Worm (Caenorhabditis elegans) whole organism, L4/young adult: ENCODE measurements around the gene srlf-22.
"Not testable (repeated sequence)": the region's sequence is repeated elsewhere in the genome, so short reads cannot be mapped to it uniquely, and the experiment has no call there.

Experiments
- W03F9.2 ChIP-seq: fragments of 150-350 bp; optimal IDR thresholded peaks from 2 replicates; lab custom pipeline; 2014; ENCODE audit warnings: missing biosample characterization, missing genetic modification characterization
- dao-5 ChIP-seq: sonication (generic microtip); optimal IDR thresholded peaks from 2 replicates; lab custom pipeline; 2016; ENCODE audit warnings: missing genotype, missing genetic modification characterization, moderate library complexity, missing compliant biosample characterization
- him-1 ChIP-seq: sonication (generic microtip); optimal IDR thresholded peaks from 2 replicates; lab custom pipeline; 2016; ENCODE audit warnings: missing genotype, missing genetic modification reagents, missing genetic modification characterization, missing compliant biosample characterization

srlf-22 gene

DNA sequence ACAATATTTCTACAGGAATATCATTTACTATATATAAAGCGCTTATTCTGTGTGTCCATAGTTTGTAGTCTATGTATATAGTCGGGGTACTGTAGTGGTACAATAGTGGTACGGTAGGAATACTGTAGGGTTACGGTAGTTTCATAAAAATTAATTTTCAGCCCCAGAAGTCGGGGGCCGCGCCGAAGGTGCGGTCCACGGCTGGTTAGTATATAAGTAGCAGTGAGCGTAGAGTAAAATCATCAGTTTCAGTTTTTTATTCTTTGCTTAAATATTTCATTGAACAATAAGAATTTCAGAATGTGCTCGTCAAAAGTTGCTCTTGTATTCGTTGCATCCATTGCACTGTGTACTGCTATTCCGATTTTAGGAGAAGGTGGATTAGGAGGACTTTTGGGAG is at the start of gene srlf-22:
Gene srlf-22, plus strand, starts transcription at position 301 of the 400 bp plus-strand sequence.
- TF ChIP-seq W03F9.2 (tag; lab: Kevin White, UChicago); him-1; dao-5 (tag; lab: Kevin White, UChicago): not testable (repeated sequence)

DNA sequence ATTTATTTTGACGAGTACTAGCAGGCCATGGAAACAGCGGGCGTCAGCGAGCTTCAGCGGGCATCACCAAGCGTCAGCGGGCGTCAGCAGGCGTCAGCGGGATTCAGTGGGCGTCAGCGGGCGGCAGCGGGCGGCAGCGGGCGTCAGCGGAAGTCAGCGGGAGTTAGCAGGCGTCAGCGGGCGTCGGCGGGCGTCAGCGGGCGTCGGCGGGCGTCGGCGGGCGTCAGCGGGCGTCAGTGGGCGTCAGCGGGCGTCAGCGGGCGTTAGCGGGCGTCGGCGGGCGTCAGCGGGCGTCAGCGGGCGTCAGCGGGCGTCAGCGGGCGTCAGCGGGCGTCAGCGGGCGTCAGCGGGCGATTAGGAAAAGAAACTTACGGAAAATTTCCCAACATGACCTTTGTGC is 48.3 kb upstream of the srlf-22 start:
- TF ChIP-seq dao-5 (tag; lab: Kevin White, UChicago) (no peak), him-1 (no peak), W03F9.2 (tag; lab: Kevin White, UChicago) (no peak)

DNA sequence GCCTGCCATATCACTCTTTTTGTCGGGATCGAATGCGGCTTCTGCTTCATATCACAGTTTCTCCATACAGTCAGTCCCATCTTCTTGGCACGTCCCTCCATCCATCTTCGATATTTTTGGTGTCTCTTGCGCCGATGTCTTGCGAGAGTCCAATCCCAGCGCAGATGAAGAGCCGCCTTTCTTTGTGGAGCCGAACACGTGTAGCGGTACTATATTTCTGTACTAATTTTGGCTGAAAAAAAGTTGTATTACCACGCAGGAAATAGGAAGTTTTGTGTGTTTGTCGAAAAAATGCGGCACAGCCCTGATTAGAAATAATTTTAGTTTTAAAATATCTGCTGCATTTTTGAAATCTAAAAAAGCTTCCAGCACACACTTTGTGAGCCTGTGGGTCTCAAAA is 47.8 kb upstream of the srlf-22 start, which contains the start of gene K09C6.8:
Gene K09C6.8, minus strand, starts transcription at position 101 of the 400 bp plus-strand sequence.
- TF ChIP-seq dao-5 (tag; lab: Kevin White, UChicago); him-1; W03F9.2 (tag; lab: Kevin White, UChicago): not testable (repeated sequence)

DNA sequence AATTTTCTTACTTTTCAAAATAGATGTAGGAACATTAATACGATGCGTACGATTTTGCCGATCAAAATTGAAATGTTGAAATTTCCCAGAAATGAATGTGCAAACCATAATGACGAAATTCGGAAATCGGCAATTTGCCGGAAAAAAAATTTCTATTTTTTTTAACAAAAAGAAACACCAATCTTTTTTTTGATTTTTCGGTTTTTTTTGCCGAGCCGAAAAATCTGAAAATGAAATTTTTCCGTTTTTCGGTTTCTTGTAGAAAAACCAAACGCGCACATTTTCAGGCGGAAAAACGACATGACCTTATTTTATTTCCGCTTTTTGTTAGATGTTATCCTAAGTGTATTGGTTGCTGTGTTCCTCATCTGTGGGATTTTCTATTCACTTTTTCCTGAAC is 43.4 kb upstream of the srlf-22 start, which contains the start of gene srbc-13:
Gene srbc-13, plus strand, starts transcription at position 301 of the 400 bp plus-strand sequence.
- TF ChIP-seq W03F9.2 (tag; lab: Kevin White, UChicago) = no peak
- no peak for TF ChIP-seq dao-5 (tag; lab: Kevin White, UChicago)
- no peak for TF ChIP-seq him-1

DNA sequence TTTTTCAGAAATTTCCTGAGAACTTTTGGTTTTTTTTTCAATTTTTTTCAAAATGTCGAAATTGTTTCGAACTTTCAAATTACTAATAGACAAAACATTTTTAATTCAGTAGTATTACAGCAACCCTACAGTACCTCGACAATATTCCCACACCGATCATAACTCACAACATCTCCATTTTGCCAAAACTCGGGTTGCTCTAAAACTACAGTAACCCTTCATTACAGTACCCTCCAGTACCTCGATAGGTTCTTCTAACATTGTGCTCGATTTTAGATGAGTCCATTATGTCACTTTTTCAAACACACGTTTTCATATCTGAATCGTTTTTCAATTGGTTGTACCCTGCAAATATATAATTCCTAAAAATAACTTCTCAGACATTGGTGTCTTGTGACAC is 41.9 kb upstream of the srlf-22 start:
- TF ChIP-seq dao-5 (tag; lab: Kevin White, UChicago) = no peak
- no peak for TF ChIP-seq him-1
- TF ChIP-seq W03F9.2 (tag; lab: Kevin White, UChicago) = no peak

DNA sequence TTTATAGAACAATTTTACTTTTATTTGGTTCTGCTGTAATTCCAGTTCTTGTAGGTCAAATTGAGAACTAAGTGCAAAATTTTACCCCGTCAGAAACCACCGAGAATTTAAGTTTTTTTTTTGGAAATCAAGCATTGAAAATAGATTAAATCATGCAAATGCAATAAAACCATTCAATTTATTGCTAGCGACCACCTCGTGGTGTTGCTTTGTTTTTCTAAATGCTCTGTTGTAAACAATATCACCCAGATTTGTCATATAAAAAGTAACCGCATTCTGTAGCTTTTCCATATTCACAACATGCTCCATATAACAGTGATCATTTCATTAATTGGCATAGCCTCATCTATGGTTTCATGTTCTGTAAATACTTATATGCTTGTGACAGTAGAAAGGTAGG is 41.4 kb upstream of the srlf-22 start, which contains the start of gene srbc-12:
Gene srbc-12, plus strand, starts transcription at position 301 of the 400 bp plus-strand sequence.
- TF ChIP-seq him-1 (no peak), W03F9.2 (tag; lab: Kevin White, UChicago) (no peak), dao-5 (tag; lab: Kevin White, UChicago) (no peak)

DNA sequence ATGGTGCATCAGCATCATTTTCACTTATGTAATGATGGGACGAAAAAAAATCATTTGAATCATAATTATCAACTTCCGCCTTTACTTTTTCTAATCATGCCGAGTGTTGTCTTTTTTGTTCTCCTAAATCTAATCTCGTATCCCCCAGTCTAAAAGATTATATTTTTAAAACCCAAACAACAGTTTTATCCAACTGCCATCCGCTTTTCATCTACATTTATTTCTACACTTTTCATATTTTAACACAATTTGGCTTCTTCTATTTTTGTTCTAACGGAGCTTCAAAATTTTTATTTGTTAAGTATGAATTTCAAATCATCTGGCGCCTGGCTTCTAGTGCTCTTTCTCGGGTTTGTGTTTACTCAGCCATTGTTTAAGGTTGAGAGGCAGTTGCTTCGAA is 38.8 kb upstream of the srlf-22 start, which contains the start of gene K09C6.3:
Gene K09C6.3, plus strand, starts transcription at position 301 of the 400 bp plus-strand sequence.
- no peak for TF ChIP-seq him-1
- TF ChIP-seq dao-5 (tag; lab: Kevin White, UChicago) = no peak
- no peak for TF ChIP-seq W03F9.2 (tag; lab: Kevin White, UChicago)

DNA sequence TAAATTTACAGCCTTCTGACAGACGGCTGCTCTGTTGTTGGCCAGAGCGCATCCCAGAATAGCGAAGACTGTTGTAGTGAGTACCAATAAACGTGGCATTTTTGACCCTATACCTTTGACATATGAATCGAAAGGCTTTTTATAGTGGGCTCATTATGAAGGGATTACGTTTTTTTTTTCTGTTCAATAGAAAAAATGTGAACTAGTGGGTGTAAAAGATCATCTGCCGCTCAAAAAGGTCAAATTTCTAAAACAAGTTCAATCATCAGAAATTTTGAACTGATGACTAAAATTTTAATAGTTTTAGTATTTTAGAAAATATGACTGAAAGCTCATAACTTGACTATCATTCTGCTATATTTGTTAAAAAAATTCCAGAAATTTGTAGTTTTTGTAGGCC is 36.0 kb upstream of the srlf-22 start, which contains the start of gene K09C6.9:
Gene K09C6.9, minus strand, starts transcription at position 101 of the 400 bp plus-strand sequence.
- TF ChIP-seq him-1 (no peak), dao-5 (tag; lab: Kevin White, UChicago) (no peak), W03F9.2 (tag; lab: Kevin White, UChicago) (no peak)

DNA sequence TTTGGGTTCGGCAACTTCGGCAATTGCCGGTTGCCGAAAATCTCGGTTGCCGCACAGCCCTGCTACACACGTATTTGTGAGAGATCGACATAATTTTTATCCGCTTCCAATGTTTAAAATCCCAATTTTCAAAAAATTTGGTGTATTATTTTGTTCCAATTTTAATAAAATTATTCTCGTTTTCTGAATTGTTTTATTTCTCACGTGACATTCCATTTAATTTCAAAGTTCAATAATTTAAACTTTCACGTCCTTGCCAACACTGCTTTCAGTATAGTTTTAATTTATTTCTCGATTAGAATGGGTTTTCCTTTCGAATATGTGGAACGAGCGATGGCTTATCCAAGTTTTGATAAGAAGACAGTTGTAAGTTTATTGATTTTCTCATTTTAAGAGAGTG is 34.4 kb upstream of the srlf-22 start, which contains the start of gene K09C6.2:
Gene K09C6.2, plus strand, starts transcription at position 301 of the 400 bp plus-strand sequence.
- TF ChIP-seq him-1 (no peak), dao-5 (tag; lab: Kevin White, UChicago) (no peak), W03F9.2 (tag; lab: Kevin White, UChicago) (no peak)

DNA sequence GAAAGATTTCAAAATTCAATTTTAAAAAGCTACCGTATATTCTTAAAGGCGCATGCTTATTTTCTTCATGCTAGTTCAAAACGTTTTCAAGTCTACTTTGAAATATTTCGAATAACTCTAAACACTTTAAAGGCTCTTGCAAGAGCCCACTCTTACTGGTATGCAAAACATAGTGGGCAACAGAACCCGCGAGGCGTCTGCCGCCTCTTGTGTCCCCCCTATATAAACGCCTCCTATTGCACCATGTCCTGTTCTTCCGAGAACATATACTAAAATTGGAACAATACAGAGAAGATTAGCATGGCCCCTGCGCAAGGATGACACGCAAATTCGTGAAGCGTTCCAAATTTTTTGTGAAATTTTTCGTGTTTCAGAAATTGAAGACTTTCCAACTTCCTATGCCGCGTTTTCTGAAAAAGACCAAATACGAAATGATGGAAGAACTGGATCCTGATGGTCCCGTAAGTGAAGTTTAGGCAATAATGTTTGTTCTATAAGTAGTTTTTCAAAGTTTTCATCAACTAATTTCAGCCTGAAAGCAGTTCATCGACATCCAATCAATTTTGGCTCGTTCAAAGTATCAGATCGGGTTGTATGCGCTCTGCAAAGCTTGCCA is 32.0 kb upstream of the srlf-22 start:
- TF ChIP-seq dao-5 (tag; lab: Kevin White, UChicago) = no peak
- TF ChIP-seq him-1 = no peak
- no peak for TF ChIP-seq W03F9.2 (tag; lab: Kevin White, UChicago)

DNA sequence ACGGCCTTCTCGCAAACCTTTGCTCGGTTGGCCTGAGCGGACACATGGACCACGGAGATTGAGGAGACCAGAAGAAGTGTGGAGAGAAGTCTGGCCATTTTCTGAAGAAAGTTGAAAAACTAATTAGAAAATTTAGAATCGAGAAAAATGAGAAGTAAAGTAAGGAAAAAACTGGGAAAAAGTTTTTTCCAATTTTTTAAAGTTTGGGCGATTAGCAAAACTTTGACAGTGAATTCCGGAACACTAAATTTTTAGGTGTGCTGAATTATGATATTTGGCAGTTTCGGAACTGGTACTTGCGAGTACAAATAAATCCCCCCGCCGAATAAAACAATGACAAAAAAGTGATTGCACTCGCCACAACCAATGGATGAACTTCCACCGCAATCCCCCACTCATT is 24.2 kb upstream of the srlf-22 start, which contains the start of gene T02B11.3:
Gene T02B11.3, minus strand, starts transcription at position 101 of the 400 bp plus-strand sequence.
- no peak for TF ChIP-seq him-1
- TF ChIP-seq dao-5 (tag; lab: Kevin White, UChicago) = no peak
- TF ChIP-seq W03F9.2 (tag; lab: Kevin White, UChicago) = no peak

DNA sequence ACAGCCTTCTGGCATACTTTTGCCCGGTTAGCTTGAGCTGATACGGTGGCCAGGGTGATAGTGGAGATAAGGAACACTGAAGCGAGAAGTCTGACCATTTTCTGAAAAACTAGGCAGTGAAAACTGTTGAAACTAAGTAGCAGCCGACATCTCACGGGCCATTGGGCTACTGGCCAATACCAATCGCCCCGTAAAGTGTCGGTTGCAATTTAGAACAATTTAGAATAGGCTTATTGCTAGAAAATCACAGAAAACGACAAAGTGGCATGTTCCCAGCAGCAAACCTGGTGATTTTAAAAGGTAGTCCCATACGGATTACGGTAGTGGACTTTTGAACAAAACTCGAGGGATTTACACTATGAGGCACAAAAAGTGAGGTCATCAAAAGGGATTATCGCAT is 19.9 kb upstream of the srlf-22 start, which contains the start of gene T02B11.4:
Gene T02B11.4, minus strand, starts transcription at position 101 of the 400 bp plus-strand sequence.
- TF ChIP-seq W03F9.2 (tag; lab: Kevin White, UChicago) = no peak
- no peak for TF ChIP-seq dao-5 (tag; lab: Kevin White, UChicago)
- TF ChIP-seq him-1 = no peak

DNA sequence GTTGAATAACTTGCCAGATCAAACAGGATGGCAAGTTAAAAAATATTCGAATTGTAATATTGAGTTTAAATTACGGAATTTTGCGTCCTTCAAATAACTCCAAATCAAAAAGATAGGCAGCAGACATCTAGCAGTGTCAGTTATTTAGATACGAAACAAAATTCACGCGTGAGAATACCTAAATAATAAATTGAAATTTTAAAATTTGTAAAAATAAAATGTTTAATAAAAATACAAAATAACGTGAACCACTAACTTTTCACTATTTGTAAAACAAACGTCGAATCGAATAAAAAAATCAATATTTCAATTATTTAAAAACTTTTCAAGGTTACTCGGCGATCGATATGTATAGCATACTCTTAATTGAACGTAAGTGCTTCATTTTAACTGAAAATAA is 15.0 kb upstream of the srlf-22 start, which contains the start of gene T02B11.9:
Gene T02B11.9, plus strand, starts transcription at position 301 of the 400 bp plus-strand sequence.
- no peak for TF ChIP-seq W03F9.2 (tag; lab: Kevin White, UChicago)
- TF ChIP-seq him-1 = no peak
- TF ChIP-seq dao-5 (tag; lab: Kevin White, UChicago) = no peak

DNA sequence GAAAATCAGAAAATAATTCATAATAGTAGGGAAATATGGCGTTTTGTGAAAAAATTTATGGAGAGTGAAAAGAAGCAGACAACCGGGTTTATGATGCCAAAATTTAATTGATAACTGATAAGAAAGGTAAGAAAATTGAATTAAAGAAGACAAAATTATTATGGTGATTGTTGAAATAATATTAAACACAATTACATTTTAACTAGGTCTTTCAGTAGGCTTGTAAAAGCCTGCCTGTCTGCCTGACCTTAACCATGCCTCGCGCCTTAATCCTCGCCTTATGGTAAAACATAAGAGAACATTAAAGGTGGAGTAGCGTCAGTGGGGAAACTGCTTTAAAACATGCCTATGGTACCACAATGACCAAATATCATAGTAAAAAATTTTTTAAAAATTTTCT is 12.4 kb upstream of the srlf-22 start, which contains the start of gene T02B11.8:
Gene T02B11.8, minus strand, starts transcription at position 101 of the 400 bp plus-strand sequence.
- TF ChIP-seq him-1 (no peak), dao-5 (tag; lab: Kevin White, UChicago) (no peak), W03F9.2 (tag; lab: Kevin White, UChicago) (no peak)
